Worm (Caenorhabditis elegans) whole organism, young adult: ENCODE measurements around the gene T24D5.3.

Source experiments
- B0035.1 ChIP-seq: sonication (generic microtip); optimal IDR thresholded peaks from 2 replicates; lab custom pipeline; 2016; ENCODE audit warnings: missing genetic modification characterization, mild to moderate bottlenecking, missing compliant biosample characterization, missing genotype, missing genetic modification reagents
- C06A6.2 ChIP-seq: fragments of 200-800 bp; sonication (Bioruptor generic); conservative IDR thresholded peaks from 2 replicates; pipeline ENCODE4 v1.3.6; 2022; ENCODE audit warnings: missing genetic modification characterization, missing compliant biosample characterization
- C17E4.6 ChIP-seq: fragments of 200-800 bp; sonication (Bioruptor generic); IDR thresholded peaks from 2 replicates; pipeline ENCODE4 v1.3.6; 2022; ENCODE audit warnings: missing genetic modification reagents, missing genetic modification characterization, missing compliant biosample characterization
- F10E7.11 ChIP-seq: sonication (generic microtip); optimal IDR thresholded peaks from 2 replicates; lab custom pipeline; 2017; ENCODE audit warnings: mild to moderate bottlenecking, missing genetic modification characterization, moderate library complexity, missing compliant biosample characterization
- F23B12.7 ChIP-seq: sonication (generic microtip); optimal IDR thresholded peaks from 2 replicates; lab custom pipeline; 2017; ENCODE audit warnings: missing genetic modification characterization, mild to moderate bottlenecking, missing compliant biosample characterization, antibody characterized with exemption, moderate library complexity; ENCODE audit not compliant: insufficient read depth
- F37B4.10 ChIP-seq: fragments of 200-800 bp; sonication (Bioruptor generic); IDR thresholded peaks from 2 replicates; pipeline ENCODE4 v1.3.6; 2022; ENCODE audit warnings: missing genetic modification characterization, missing compliant biosample characterization
- F39B2.1 ChIP-seq: fragments of 200-800 bp; sonication (Bioruptor generic); IDR thresholded peaks from 2 replicates; pipeline ENCODE4 v1.3.6; 2022; ENCODE audit warnings: missing genetic modification reagents, missing genetic modification characterization, missing compliant biosample characterization
- Y67H2A.10 ChIP-seq: fragments of 200-800 bp; sonication (Bioruptor generic); conservative IDR thresholded peaks from 2 replicates; pipeline ENCODE4 v1.3.6; 2022; ENCODE audit warnings: missing genetic modification reagents, missing genetic modification characterization, missing compliant biosample characterization
- Y79H2A.3 ChIP-seq: fragments of 200-800 bp; sonication (Bioruptor generic); conservative IDR thresholded peaks from 2 replicates; pipeline ENCODE4 v1.3.6; 2022; ENCODE audit warnings: missing genetic modification reagents, missing genetic modification characterization, missing compliant biosample characterization
- akir-1 ChIP-seq: fragments of 200-800 bp; sonication (Bioruptor generic); optimal IDR thresholded peaks from 2 replicates; lab custom pipeline; 2018; ENCODE audit warnings: mild to moderate bottlenecking, missing genetic modification characterization, moderate library complexity, missing compliant biosample characterization
- aptf-3 ChIP-seq: fragments of 200-800 bp; sonication (Bioruptor generic); IDR thresholded peaks from 2 replicates; pipeline ENCODE4 v1.3.6; 2022; ENCODE audit warnings: missing genetic modification characterization, missing compliant biosample characterization
- atf-7 ChIP-seq: sonication (generic microtip); optimal IDR thresholded peaks from 2 replicates; lab custom pipeline; 2017; ENCODE audit warnings: mild to moderate bottlenecking, missing genetic modification characterization, missing compliant biosample characterization
- athp-1 ChIP-seq: sonication (generic microtip); optimal IDR thresholded peaks from 2 replicates; lab custom pipeline; 2017; ENCODE audit warnings: mild to moderate bottlenecking, missing genetic modification characterization, missing compliant biosample characterization
- attf-3 ChIP-seq: fragments of 200-800 bp; sonication (Bioruptor generic); conservative IDR thresholded peaks from 2 replicates; pipeline ENCODE4 v1.3.6; 2022; ENCODE audit warnings: missing genetic modification reagents, missing genetic modification characterization, missing compliant biosample characterization
- attf-5 ChIP-seq: fragments of 200-800 bp; sonication (Bioruptor generic); optimal IDR thresholded peaks from 2 replicates; lab custom pipeline; 2018; ENCODE audit warnings: mild to moderate bottlenecking, missing genetic modification characterization, missing compliant biosample characterization
- cebp-1 ChIP-seq, 2 experiments: fragments of 200-800 bp in 1 of 2; sonication (Bioruptor generic) in 1 of 2; sonication (generic microtip) in 1 of 2; IDR thresholded peaks in 1 of 2; optimal IDR thresholded peaks in 1 of 2; 2 replicates each; pipeline versions ENCODE4 v1.3.6 to Lab custom; 2017 to 2022; ENCODE audit warnings: missing compliant biosample characterization in 2 of 2, missing genetic modification characterization in 2 of 2, mild to moderate bottlenecking in 1 of 2, missing genetic modification reagents in 1 of 2, moderate library complexity in 1 of 2
- ceh-100 ChIP-seq: fragments of 200-800 bp; sonication (Bioruptor generic); IDR thresholded peaks from 2 replicates; pipeline ENCODE4 v1.3.6; 2022; ENCODE audit warnings: missing genetic modification reagents, missing genetic modification characterization, missing compliant biosample characterization
- ceh-40 ChIP-seq: fragments of 200-800 bp; sonication (Bioruptor generic); IDR thresholded peaks from 2 replicates; pipeline ENCODE4 v1.3.6; 2022; ENCODE audit warnings: missing genetic modification characterization, missing compliant biosample characterization
- ceh-58 ChIP-seq: fragments of 200-800 bp; sonication (Bioruptor generic); IDR thresholded peaks from 2 replicates; pipeline ENCODE4 v1.3.6; 2022; ENCODE audit warnings: missing genetic modification characterization, missing compliant biosample characterization
- die-1 ChIP-seq: sonication (generic microtip); optimal IDR thresholded peaks from 2 replicates; lab custom pipeline; 2016; ENCODE audit warnings: missing genotype, mild to moderate bottlenecking, missing genetic modification characterization, missing compliant biosample characterization
- dox-1 ChIP-seq: fragments of 200-800 bp; sonication (Bioruptor generic); IDR thresholded peaks from 2 replicates; pipeline ENCODE4 v1.3.6; 2022; ENCODE audit warnings: missing genetic modification reagents, missing genetic modification characterization, missing compliant biosample characterization
- dpff-1 ChIP-seq: sonication (generic microtip); optimal IDR thresholded peaks from 2 replicates; lab custom pipeline; 2017; ENCODE audit warnings: mild to moderate bottlenecking, missing genetic modification characterization, missing compliant biosample characterization
- egrh-3 ChIP-seq: fragments of 200-800 bp; sonication (Bioruptor generic); IDR thresholded peaks from 2 replicates; pipeline ENCODE4 v1.3.6; 2022; ENCODE audit warnings: missing genetic modification reagents, missing genetic modification characterization, missing compliant biosample characterization
- ekl-4 ChIP-seq: fragments of 200-800 bp; sonication (Bioruptor generic); IDR thresholded peaks from 2 replicates; pipeline ENCODE4 v1.3.6; 2022; ENCODE audit warnings: missing genetic modification reagents, missing genetic modification characterization, missing compliant biosample characterization
- fkh-3 ChIP-seq: sonication (generic microtip); optimal IDR thresholded peaks from 2 replicates; lab custom pipeline; 2016; ENCODE audit warnings: mild to moderate bottlenecking, missing genetic modification characterization, missing compliant biosample characterization
- hmg-1.2 ChIP-seq: fragments of 200-800 bp; sonication (Bioruptor generic); IDR thresholded peaks from 2 replicates; pipeline ENCODE4 v1.3.6; 2022; ENCODE audit warnings: missing genetic modification reagents, missing genetic modification characterization, missing compliant biosample characterization
- lag-1 ChIP-seq: fragments of 200-800 bp; sonication (Bioruptor generic); IDR thresholded peaks from 2 replicates; pipeline ENCODE4 v1.3.6; 2022; ENCODE audit warnings: missing genetic modification reagents, missing genetic modification characterization, missing compliant biosample characterization
- let-526 ChIP-seq: fragments of 200-800 bp; sonication (Bioruptor generic); IDR thresholded peaks from 2 replicates; pipeline ENCODE4 v1.3.6; 2022; ENCODE audit warnings: missing genetic modification reagents, missing genetic modification characterization, missing compliant biosample characterization
- lin-26 ChIP-seq: fragments of 200-800 bp; sonication (Bioruptor generic); IDR thresholded peaks from 2 replicates; pipeline ENCODE4 v1.3.6; 2022; ENCODE audit warnings: missing genetic modification reagents, missing genetic modification characterization, missing compliant biosample characterization
- lin-35 ChIP-seq, 3 experiments: fragments of 150-350 bp in 2 of 3; sonication (generic microtip) in 1 of 3; optimal IDR thresholded peaks; 2 replicates each; lab custom pipeline; 2014 to 2018; ENCODE audit warnings: missing biosample characterization in 3 of 3, missing genetic modification characterization in 3 of 3, missing genetic modification reagents in 3 of 3
- lin-40 ChIP-seq: sonication (generic microtip); optimal IDR thresholded peaks from 2 replicates; lab custom pipeline; 2016; ENCODE audit warnings: missing genetic modification characterization, mild to moderate bottlenecking, missing compliant biosample characterization, missing genotype, missing genetic modification reagents
- lin-54 ChIP-seq: fragments of 200-800 bp; sonication (Bioruptor generic); optimal IDR thresholded peaks from 2 replicates; lab custom pipeline; 2018; ENCODE audit warnings: mild to moderate bottlenecking, missing genetic modification characterization, missing compliant biosample characterization
- lir-1 ChIP-seq: fragments of 200-800 bp; sonication (Bioruptor generic); conservative IDR thresholded peaks from 2 replicates; pipeline ENCODE4 v1.3.6; 2022; ENCODE audit warnings: missing genetic modification reagents, missing genetic modification characterization, missing compliant biosample characterization
- lsy-27 ChIP-seq: sonication (generic microtip); optimal IDR thresholded peaks from 2 replicates; lab custom pipeline; 2017; ENCODE audit warnings: missing genetic modification characterization, mild to moderate bottlenecking, missing compliant biosample characterization, antibody characterized with exemption, missing genotype, borderline replicate concordance; ENCODE audit not compliant: insufficient read depth
- madf-6 ChIP-seq: fragments of 200-800 bp; sonication (Bioruptor generic); IDR thresholded peaks from 2 replicates; pipeline ENCODE4 v1.3.6; 2022; ENCODE audit warnings: missing genetic modification reagents, missing genetic modification characterization, missing compliant biosample characterization
- madf-8 ChIP-seq: fragments of 200-800 bp; sonication (Bioruptor generic); conservative IDR thresholded peaks from 2 replicates; pipeline ENCODE4 v1.3.6; 2022; ENCODE audit warnings: missing genetic modification reagents, missing genetic modification characterization, missing compliant biosample characterization
- mcd-1 ChIP-seq: fragments of 200-800 bp; sonication (Bioruptor generic); IDR thresholded peaks from 2 replicates; pipeline ENCODE4 v1.3.6; 2022; ENCODE audit warnings: missing genetic modification reagents, missing genetic modification characterization, missing compliant biosample characterization
- mes-4 ChIP-seq: sonication (generic microtip); optimal IDR thresholded peaks from 2 replicates; lab custom pipeline; 2016; ENCODE audit warnings: missing genotype, missing genetic modification characterization, missing compliant biosample characterization
- nfya-1 ChIP-seq: sonication (generic microtip); optimal IDR thresholded peaks from 2 replicates; lab custom pipeline; 2017; ENCODE audit warnings: antibody characterized with exemption, missing compliant biosample characterization, missing genetic modification characterization, borderline replicate concordance; ENCODE audit not compliant: insufficient read depth
- nfya-2 ChIP-seq: fragments of 200-800 bp; sonication (Bioruptor generic); IDR thresholded peaks from 2 replicates; pipeline ENCODE4 v1.3.6; 2022; ENCODE audit warnings: missing genetic modification reagents, missing genetic modification characterization, missing compliant biosample characterization
- nhr-80 ChIP-seq: sonication (generic microtip); optimal IDR thresholded peaks from 2 replicates; lab custom pipeline; 2016; ENCODE audit warnings: missing genetic modification characterization, missing compliant biosample characterization
- nhr-90 ChIP-seq: sonication (generic microtip); optimal IDR thresholded peaks from 2 replicates; lab custom pipeline; 2016; ENCODE audit warnings: missing genotype, mild to moderate bottlenecking, missing genetic modification characterization, missing compliant biosample characterization
- pbrm-1 ChIP-seq: fragments of 200-800 bp; sonication (Bioruptor generic); IDR thresholded peaks from 2 replicates; pipeline ENCODE4 v1.3.6; 2022; ENCODE audit warnings: missing genetic modification reagents, missing genetic modification characterization, missing compliant biosample characterization
- pha-4 ChIP-seq: fragments of 150-350 bp; sonication (generic microtip); optimal IDR thresholded peaks from 2 replicates; lab custom pipeline; 2014; ENCODE audit warnings: missing biosample characterization, missing genetic modification reagents, missing genetic modification characterization
- snpc-1.1 ChIP-seq: sonication (generic microtip); optimal IDR thresholded peaks from 2 replicates; lab custom pipeline; 2017; ENCODE audit warnings: missing genetic modification characterization, mild to moderate bottlenecking, missing compliant biosample characterization, antibody characterized with exemption, moderate library complexity, missing genotype, missing genetic modification reagents; ENCODE audit not compliant: insufficient read depth
- snpc-4 ChIP-seq, 5 experiments: fragments of 150-350 bp in 1 of 5; sonication (generic microtip) in 4 of 5; optimal IDR thresholded peaks; 2 replicates each; lab custom pipeline; 2014 to 2018; ENCODE audit warnings: missing genetic modification characterization in 5 of 5, missing biosample characterization in 3 of 5, antibody characterized with exemption in 2 of 5, mild to moderate bottlenecking in 2 of 5, missing compliant biosample characterization in 2 of 5, missing genotype in 2 of 5, moderate library complexity in 2 of 5, missing genetic modification reagents in 1 of 5
- unc-62 ChIP-seq: fragments of 150-350 bp; optimal IDR thresholded peaks from 2 replicates; lab custom pipeline; 2014; ENCODE audit warnings: missing biosample characterization, missing genetic modification reagents, missing genetic modification characterization

Gene T24D5.3

DNA sequence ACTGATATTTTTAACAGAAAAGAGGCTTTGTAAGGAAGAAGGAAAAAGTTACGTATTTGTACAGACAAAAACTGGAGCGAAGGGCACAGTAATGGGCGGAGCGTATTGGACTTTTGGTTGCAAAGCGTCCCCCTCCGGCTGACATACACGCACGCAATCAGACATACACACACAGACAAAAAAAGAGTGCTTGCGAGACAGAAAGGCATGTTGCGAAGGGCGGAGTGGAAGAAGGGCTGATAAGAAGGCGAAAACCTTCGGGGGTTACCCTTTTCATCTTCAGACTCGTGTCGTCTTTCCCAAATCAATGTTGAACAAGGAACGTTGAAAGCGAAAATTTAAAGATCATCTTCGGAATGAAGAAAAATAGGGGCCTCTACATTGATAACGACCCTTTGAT, 50.7 kb downstream of the T24D5.3 start (continued):
- TF ChIP-seq Y67H2A.10 (GFP tag; lab: Robert Waterston, UW) (no peak), lin-26 (GFP tag; lab: Robert Waterston, UW) (0 out of 2 replicates have a peak, but pooled peaks have one; percentile 56), F23B12.7 (no peak), mes-4 (no peak), F39B2.1 (GFP tag; lab: Robert Waterston, UW) (no peak), madf-8 (no peak), egrh-3 (GFP tag; lab: Robert Waterston, UW) (no peak), mcd-1 (GFP tag; lab: Robert Waterston, UW) (0 out of 2 replicates have a peak, but pooled peaks have one; percentile 40), lag-1 (GFP tag; lab: Robert Waterston, UW) (no peak), ceh-100 (GFP tag; lab: Robert Waterston, UW) (no peak), snpc-1.1 (tag; lab: Kevin White, UChicago) (no peak), pha-4 (tag; lab: Kevin White, UChicago) (no peak), lin-54 (no peak), ceh-58 (no peak), athp-1 (no peak), lsy-27 (no peak), pbrm-1 (GFP tag; lab: Robert Waterston, UW) (no peak), unc-62 (no peak), akir-1 (no peak), C17E4.6 (GFP tag; lab: Robert Waterston, UW) (no peak), fkh-3 (no peak), lin-35 (GFP tag; optimal IDR thresholded peaks at IDR 0.05; lab: Kevin White, UChicago) (no peak), Y79H2A.3 (no peak), aptf-3 (GFP tag; lab: Robert Waterston, UW) (no peak), atf-7 (peak; percentile 38), dpff-1 (no peak), madf-6 (GFP tag; lab: Robert Waterston, UW) (no peak), ceh-40 (GFP tag; lab: Robert Waterston, UW) (0 out of 2 replicates have a peak, but pooled peaks have one; percentile 16), attf-5 (GFP tag; lab: Kevin White, UChicago) (no peak), F10E7.11 (tag; lab: Kevin White, UChicago) (no peak), cebp-1 (GFP tag; IDR thresholded peaks at IDR 0.05; lab: Robert Waterston, UW) (no peak), cebp-1 (tag; optimal IDR thresholded peaks at IDR 0.05; lab: Kevin White, UChicago) (peak; percentile 42), nhr-80 (tag; lab: Kevin White, UChicago) (peak; percentile 95), hmg-1.2 (GFP tag; lab: Robert Waterston, UW) (no peak; the same call in 1 of the 2 replicates), C06A6.2 (GFP tag; lab: Robert Waterston, UW) (0 out of 2 replicates have a peak, but pooled peaks have one; percentile 29), ekl-4 (GFP tag; lab: Robert Waterston, UW) (no peak), F37B4.10 (no peak), nhr-90 (tag; lab: Kevin White, UChicago) (peak; percentile 28), nfya-2 (GFP tag; lab: Robert Waterston, UW) (no peak), let-526 (GFP tag; lab: Robert Waterston, UW) (0 out of 2 replicates have a peak, but pooled peaks have one; percentile 63), lin-40 (tag; lab: Kevin White, UChicago) (peak; percentile 36), nfya-1 (no peak), lir-1 (no peak), attf-3 (GFP tag; lab: Robert Waterston, UW) (no peak), die-1 (tag; lab: Kevin White, UChicago) (no peak), snpc-4 (GFP tag; optimal IDR thresholded peaks at IDR 0.05; lab: Kevin White, UChicago) (no peak), snpc-4 (tag; optimal IDR thresholded peaks at IDR 0.05; lab: Kevin White, UChicago) (no peak), B0035.1 (tag; lab: Kevin White, UChicago) (no peak), dox-1 (GFP tag; lab: Robert Waterston, UW) (peak; percentile 67)
